Fruit fly (Drosophila melanogaster) whole organism, prepupa: ENCODE results near the gene CG32681.

Experiments
- CG11294 ChIP-seq: fragments of 200-800 bp; sonication (Bioruptor generic); IDR thresholded peaks from 2 replicates; pipeline ENCODE4 v1.3.6; 2022; ENCODE audit warnings: missing biosample characterization, missing genetic modification characterization
- CG11762 ChIP-seq: fragments of 200-800 bp; sonication (Bioruptor generic); optimal IDR thresholded peaks from 3 replicates; lab custom pipeline; 2016; ENCODE audit warnings: missing biosample characterization, missing genetic modification characterization; ENCODE audit not compliant: insufficient read depth
- CG15336 ChIP-seq: fragments of 200-800 bp; sonication (Bioruptor generic); IDR thresholded peaks from 2 replicates; pipeline ENCODE4 v1.3.6; 2022; ENCODE audit warnings: missing biosample characterization, missing genetic modification characterization
- CG1621 ChIP-seq: fragments of 200-800 bp; sonication (Bioruptor generic); optimal IDR thresholded peaks from 3 replicates; lab custom pipeline; 2018; ENCODE audit warnings: missing biosample characterization, mild to moderate bottlenecking, missing genetic modification characterization
- CG3032 ChIP-seq: fragments of 200-800 bp; optimal IDR thresholded peaks from 2 replicates; lab custom pipeline; 2019; ENCODE audit warnings: missing biosample characterization, mild to moderate bottlenecking, missing genetic modification characterization, moderate library complexity
- CG31627 ChIP-seq: fragments of 200-800 bp; sonication (Bioruptor generic); optimal IDR thresholded peaks from 3 replicates; lab custom pipeline; 2016; ENCODE audit warnings: missing biosample characterization, missing genetic modification characterization
- CG32006 ChIP-seq: fragments of 200-800 bp; sonication (Bioruptor generic); optimal IDR thresholded peaks from 3 replicates; lab custom pipeline; 2017; ENCODE audit warnings: missing biosample characterization, mild to moderate bottlenecking, missing genetic modification characterization
- CG34406 ChIP-seq: fragments of 200-800 bp; sonication (Bioruptor generic); optimal IDR thresholded peaks from 3 replicates; lab custom pipeline; 2016; ENCODE audit warnings: missing biosample characterization, missing genetic modification characterization
- CG4318 ChIP-seq: fragments of 200-800 bp; sonication (Bioruptor generic); optimal IDR thresholded peaks from 3 replicates; lab custom pipeline; 2017; ENCODE audit warnings: missing biosample characterization, mild to moderate bottlenecking, missing genetic modification characterization
- CG6163 ChIP-seq: fragments of 200-800 bp; sonication (Bioruptor generic); IDR thresholded peaks from 3 replicates; pipeline ENCODE4 v1.3.6; 2022; ENCODE audit warnings: missing biosample characterization, missing genetic modification characterization
- CG7368 ChIP-seq: fragments of 200-800 bp; sonication (Bioruptor generic); optimal IDR thresholded peaks from 3 replicates; lab custom pipeline; 2016; ENCODE audit warnings: missing biosample characterization, missing genetic modification characterization
- CG8319 ChIP-seq: fragments of 200-800 bp; sonication (Bioruptor generic); optimal IDR thresholded peaks from 3 replicates; lab custom pipeline; 2016; ENCODE audit warnings: missing biosample characterization, missing genetic modification characterization
- CG8632 ChIP-seq: fragments of 200-800 bp; sonication (Bioruptor generic); optimal IDR thresholded peaks from 3 replicates; lab custom pipeline; 2016; ENCODE audit warnings: missing biosample characterization, missing genetic modification characterization
- CG9139 ChIP-seq: fragments of 200-800 bp; sonication (Bioruptor generic); optimal IDR thresholded peaks from 3 replicates; lab custom pipeline; 2017; ENCODE audit warnings: missing biosample characterization, mild to moderate bottlenecking, missing genetic modification characterization
- Eip78C ChIP-seq: fragments of 200-800 bp; sonication (Bioruptor generic); peaks from one replicate; lab custom pipeline; 2016; ENCODE audit warnings: missing biosample characterization, missing genetic modification characterization
- Ets21C ChIP-seq: fragments of 200-800 bp; sonication (Bioruptor generic); optimal IDR thresholded peaks from 3 replicates; lab custom pipeline; 2016; ENCODE audit warnings: missing biosample characterization, missing genetic modification characterization
- Ets96B ChIP-seq: fragments of 200-800 bp; optimal IDR thresholded peaks from 2 replicates; lab custom pipeline; 2019; ENCODE audit warnings: missing biosample characterization, mild to moderate bottlenecking, missing genetic modification characterization, moderate library complexity
- Hr39 ChIP-seq: fragments of 200-800 bp; sonication (Bioruptor generic); optimal IDR thresholded peaks from 2 replicates; lab custom pipeline; 2016; ENCODE audit warnings: missing biosample characterization, missing genetic modification characterization
- Lpt ChIP-seq: fragments of 200-800 bp; sonication (Bioruptor generic); optimal IDR thresholded peaks from 3 replicates; lab custom pipeline; 2016; ENCODE audit warnings: missing biosample characterization, missing genetic modification characterization
- OdsH ChIP-seq: fragments of 200-800 bp; sonication (Bioruptor generic); optimal IDR thresholded peaks from 3 replicates; lab custom pipeline; 2016; ENCODE audit warnings: missing biosample characterization, missing genetic modification characterization
- Sox102F ChIP-seq: fragments of 200-800 bp; sonication (Bioruptor generic); optimal IDR thresholded peaks from 2 replicates; lab custom pipeline; 2016; ENCODE audit warnings: missing biosample characterization, mild to moderate bottlenecking, missing genetic modification characterization
- Sox14 ChIP-seq: fragments of 200-800 bp; sonication (Bioruptor generic); optimal IDR thresholded peaks from 3 replicates; lab custom pipeline; 2016; ENCODE audit warnings: missing biosample characterization, missing genetic modification characterization
- Sox15 ChIP-seq: fragments of 200-800 bp; sonication (Bioruptor generic); optimal IDR thresholded peaks from 3 replicates; lab custom pipeline; 2016; ENCODE audit warnings: missing biosample characterization, missing genetic modification characterization
- dac ChIP-seq: fragments of 200-800 bp; sonication (Bioruptor generic); optimal IDR thresholded peaks from 2 replicates; lab custom pipeline; 2017; ENCODE audit warnings: missing biosample characterization, mild to moderate bottlenecking, missing genetic modification characterization
- eg ChIP-seq: fragments of 200-800 bp; sonication (Bioruptor generic); IDR thresholded peaks from 3 replicates; pipeline ENCODE4 v1.3.6; 2022; ENCODE audit warnings: missing biosample characterization, missing genetic modification characterization
- lz ChIP-seq: fragments of 200-800 bp; sonication (Bioruptor generic); optimal IDR thresholded peaks from 3 replicates; lab custom pipeline; 2016; ENCODE audit warnings: missing biosample characterization, missing genetic modification characterization
- net ChIP-seq: fragments of 200-800 bp; sonication (Bioruptor generic); optimal IDR thresholded peaks from 3 replicates; lab custom pipeline; 2016; ENCODE audit warnings: missing biosample characterization, missing genetic modification characterization
- salr ChIP-seq, 2 experiments: fragments of 200-800 bp; sonication (Bioruptor generic); optimal IDR thresholded peaks; 3 replicates each; lab custom pipeline; 2016 to 2018; ENCODE audit warnings: missing biosample characterization in 2 of 2, missing genetic modification characterization in 2 of 2, mild to moderate bottlenecking in 1 of 2
- svp ChIP-seq: fragments of 200-800 bp; sonication (Bioruptor generic); peaks from one replicate; lab custom pipeline; 2016; ENCODE audit warnings: missing biosample characterization, missing genetic modification characterization
- topi ChIP-seq: fragments of 200-800 bp; sonication (Bioruptor generic); optimal IDR thresholded peaks from 3 replicates; lab custom pipeline; 2016; ENCODE audit warnings: missing biosample characterization, missing genetic modification characterization

CG32681 gene

dm6 chrX:10362557-10363366, 18.4 kb downstream of the CG32681 start (continued):
- TF ChIP-seq Ets21C (GFP tag; lab: Kevin White, UChicago) (no peak), OdsH (peak; percentile 28), CG6163 (GFP tag; lab: Robert Waterston, UW) (0 out of 3 replicates have a peak, but pooled peaks have one; percentile 39), salr (GFP tag; optimal IDR thresholded peaks at IDR 0.05; lab: Kevin White, UChicago) (no peak), CG31627 (GFP tag; lab: Kevin White, UChicago) (peak; percentile 38), CG3032 (no peak), CG1621 (tag; lab: Kevin White, UChicago) (no peak), CG4318 (no peak), CG9139 (GFP tag; lab: Kevin White, UChicago) (no peak), lz (GFP tag; lab: Kevin White, UChicago) (peak; percentile 35), CG34406 (peak; percentile 23), CG11762 (GFP tag; lab: Kevin White, UChicago) (no peak), Lpt (no peak), dac (GFP tag; lab: Kevin White, UChicago) (no peak), Sox14 (peak; percentile 26), net (no peak), eg (GFP tag; lab: Robert Waterston, UW) (peak; percentile 48; the same call in 1 of the 3 replicates)

- TF ChIP-seq Sox102F (no peak), CG32006 (GFP tag; lab: Kevin White, UChicago) (no peak), CG9139 (GFP tag; lab: Kevin White, UChicago) (no peak), Ets96B (tag; lab: Kevin White, UChicago) (no peak)
Observed at dm6 chrX:10362127-10362526, 19.0 kb downstream of the CG32681 start.

dm6 chrX:10347979-10348692, 33.0 kb downstream of the CG32681 start:
- peak; percentile 35 for TF ChIP-seq Eip78C (GFP tag; lab: Kevin White, UChicago)
- TF ChIP-seq Ets21C (GFP tag; lab: Kevin White, UChicago): no peak

- no peak for TF ChIP-seq CG8632 (GFP tag; lab: Kevin White, UChicago)
- no peak for TF ChIP-seq lz (GFP tag; lab: Kevin White, UChicago)
- TF ChIP-seq salr (GFP tag; optimal IDR thresholded peaks at IDR 0.05; lab: Kevin White, UChicago): no peak
- TF ChIP-seq eg (GFP tag; lab: Robert Waterston, UW): no peak
- TF ChIP-seq Hr39 (GFP tag; lab: Kevin White, UChicago): no peak
- no peak for TF ChIP-seq Sox102F
- no peak for TF ChIP-seq Sox15
- no peak for TF ChIP-seq CG15336
- TF ChIP-seq Lpt: no peak
- TF ChIP-seq, all 60 proteins: peak for 0
Observed at dm6 chrX:10340492-10340891, 40.7 kb downstream of the CG32681 start.

dm6 chrX:10333352-10333751, 47.8 kb downstream of the CG32681 start, which contains the start of gene CG43740:
Gene CG43740 (plus strand): TSS chrX:10333652.
- no peak for TF ChIP-seq net
- no peak for TF ChIP-seq topi (GFP tag; lab: Kevin White, UChicago)
- TF ChIP-seq Lpt: no peak
- TF ChIP-seq CG11294 (GFP tag; lab: Robert Waterston, UW): no peak
- no peak for TF ChIP-seq CG1621 (tag; lab: Kevin White, UChicago)
- no peak for TF ChIP-seq svp
- TF ChIP-seq CG8319 (GFP tag; lab: Kevin White, UChicago): no peak
- no peak for TF ChIP-seq eg (GFP tag; lab: Robert Waterston, UW)
- TF ChIP-seq, all 60 proteins: peak for 0

- TF ChIP-seq Sox15 (no peak), CG1621 (tag; lab: Kevin White, UChicago) (no peak), salr (GFP tag; optimal IDR thresholded peaks at IDR 0.05; lab: Kevin White, UChicago) (no peak), CG31627 (GFP tag; lab: Kevin White, UChicago) (no peak), CG6163 (GFP tag; lab: Robert Waterston, UW) (no peak), CG7368 (GFP tag; lab: Kevin White, UChicago) (no peak), Ets96B (tag; lab: Kevin White, UChicago) (no peak)
Observed at dm6 chrX:10331718-10332117, 49.4 kb downstream of the CG32681 start, which contains the start of gene CG15306. Gene CG15306 (minus strand): TSS chrX:10331818.
